Worm (Caenorhabditis elegans) whole organism, L2 larva: ENCODE results near the gene F01G10.6.

Experiments used
- C34F6.9 ChIP-seq: fragments of 150-350 bp; optimal IDR thresholded peaks from 2 replicates; lab custom pipeline; 2014; ENCODE audit warnings: missing biosample characterization, missing genetic modification characterization
- F13H6.1 ChIP-seq: sonication (generic microtip); optimal IDR thresholded peaks from 2 replicates; lab custom pipeline; 2016; ENCODE audit warnings: missing genetic modification characterization, missing compliant biosample characterization
- R02D3.7 ChIP-seq: fragments of 150-350 bp; optimal IDR thresholded peaks from 2 replicates; lab custom pipeline; 2014; ENCODE audit warnings: missing biosample characterization, missing genetic modification characterization
- ZK546.5 ChIP-seq: sonication (generic microtip); optimal IDR thresholded peaks from 2 replicates; lab custom pipeline; 2017; ENCODE audit warnings: missing biosample characterization, missing genetic modification characterization
- alr-1 ChIP-seq: fragments of 150-350 bp; optimal IDR thresholded peaks from 2 replicates; lab custom pipeline; 2014; ENCODE audit warnings: missing biosample characterization, missing genetic modification characterization
- blmp-1 ChIP-seq: sonication (generic microtip); optimal IDR thresholded peaks from 2 replicates; lab custom pipeline; 2017; ENCODE audit warnings: missing genetic modification characterization, mild to moderate bottlenecking, missing compliant biosample characterization, antibody characterized with exemption, moderate library complexity; ENCODE audit not compliant: insufficient read depth
- ceh-16 ChIP-seq: fragments of 150-350 bp; optimal IDR thresholded peaks from 2 replicates; lab custom pipeline; 2014; ENCODE audit warnings: missing biosample characterization, missing genetic modification characterization
- ceh-82 ChIP-seq: fragments of 150-350 bp; optimal IDR thresholded peaks from 2 replicates; lab custom pipeline; 2014; ENCODE audit warnings: missing biosample characterization, missing genetic modification characterization
- crh-2 ChIP-seq: sonication (generic microtip); optimal IDR thresholded peaks from 2 replicates; lab custom pipeline; 2017; ENCODE audit warnings: missing biosample characterization, missing genetic modification characterization
- dmd-4 ChIP-seq: sonication (generic microtip); optimal IDR thresholded peaks from 2 replicates; lab custom pipeline; 2017; ENCODE audit warnings: missing biosample characterization, missing genetic modification characterization
- egl-27 ChIP-seq: sonication (generic microtip); optimal IDR thresholded peaks from 3 replicates; lab custom pipeline; 2017; ENCODE audit warnings: missing biosample characterization, missing genetic modification reagents, missing genetic modification characterization
- elt-1 ChIP-seq: fragments of 150-350 bp; optimal IDR thresholded peaks from 2 replicates; lab custom pipeline; 2014; ENCODE audit warnings: missing biosample characterization, missing genetic modification characterization
- gmeb-1 ChIP-seq: fragments of 150-350 bp; optimal IDR thresholded peaks from 2 replicates; lab custom pipeline; 2014; ENCODE audit warnings: missing biosample characterization, missing genetic modification characterization
- lin-11 ChIP-seq: fragments of 150-350 bp; sonication (generic microtip); optimal IDR thresholded peaks from 2 replicates; lab custom pipeline; 2014; ENCODE audit warnings: missing biosample characterization, missing genetic modification characterization, inconsistent platforms, mixed read lengths
- lin-13 ChIP-seq: fragments of 150-350 bp; optimal IDR thresholded peaks from 2 replicates; lab custom pipeline; 2014; ENCODE audit warnings: missing biosample characterization, missing genetic modification reagents, missing genetic modification characterization
- lin-39 ChIP-seq: fragments of 150-350 bp; optimal IDR thresholded peaks from 2 replicates; lab custom pipeline; 2014; ENCODE audit warnings: missing biosample characterization, missing genetic modification reagents, missing genetic modification characterization
- lsy-2 ChIP-seq, 2 experiments: fragments of 150-350 bp in 1 of 2; sonication (generic microtip) in 1 of 2; optimal IDR thresholded peaks; 2 replicates each; lab custom pipeline; 2014 to 2017; ENCODE audit warnings: missing biosample characterization in 2 of 2, missing genetic modification characterization in 2 of 2
- mab-5 ChIP-seq: fragments of 150-350 bp; optimal IDR thresholded peaks from 2 replicates; lab custom pipeline; 2014; ENCODE audit warnings: missing biosample characterization, missing genetic modification characterization
- mdl-1 ChIP-seq, 2 experiments: fragments of 150-350 bp in 1 of 2; sonication (generic microtip) in 1 of 2; optimal IDR thresholded peaks; 2 replicates each; lab custom pipeline; 2017; ENCODE audit warnings: missing biosample characterization in 2 of 2, missing genetic modification characterization in 2 of 2
- nhr-10 ChIP-seq: sonication (generic microtip); optimal IDR thresholded peaks from 2 replicates; lab custom pipeline; 2017; ENCODE audit warnings: missing biosample characterization, missing genetic modification characterization
- nhr-129 ChIP-seq: fragments of 150-350 bp; optimal IDR thresholded peaks from 2 replicates; lab custom pipeline; 2014; ENCODE audit warnings: missing biosample characterization, missing genetic modification characterization
- nhr-21 ChIP-seq: fragments of 150-350 bp; optimal IDR thresholded peaks from 2 replicates; lab custom pipeline; 2014; ENCODE audit warnings: missing biosample characterization, missing genetic modification characterization
- nhr-23 ChIP-seq: fragments of 150-350 bp; optimal IDR thresholded peaks from 2 replicates; lab custom pipeline; 2014; ENCODE audit warnings: missing biosample characterization, missing genetic modification reagents, missing genetic modification characterization
- nhr-25 ChIP-seq: fragments of 150-350 bp; sonication (generic microtip); optimal IDR thresholded peaks from 3 replicates; lab custom pipeline; 2014; ENCODE audit warnings: missing biosample characterization, missing genetic modification characterization
- nhr-6 ChIP-seq: fragments of 150-350 bp; optimal IDR thresholded peaks from 2 replicates; lab custom pipeline; 2014; ENCODE audit warnings: missing biosample characterization, missing genetic modification characterization
- nhr-77 ChIP-seq: fragments of 150-350 bp; optimal IDR thresholded peaks from 2 replicates; lab custom pipeline; 2014; ENCODE audit warnings: missing biosample characterization, missing genetic modification characterization
- peb-1 ChIP-seq: fragments of 150-350 bp; optimal IDR thresholded peaks from 2 replicates; lab custom pipeline; 2014; ENCODE audit warnings: missing biosample characterization, missing genetic modification characterization
- sem-4 ChIP-seq: fragments of 150-350 bp; optimal IDR thresholded peaks from 2 replicates; lab custom pipeline; 2014; ENCODE audit warnings: missing biosample characterization, missing genetic modification reagents, missing genetic modification characterization
- sma-3 ChIP-seq: sonication (generic microtip); optimal IDR thresholded peaks from 2 replicates; lab custom pipeline; 2016; ENCODE audit warnings: missing genetic modification reagents, missing genetic modification characterization, missing compliant biosample characterization
- sma-9 ChIP-seq, 2 experiments: fragments of 150-350 bp in 1 of 2; sonication (generic microtip) in 1 of 2; optimal IDR thresholded peaks; 2 replicates each; lab custom pipeline; 2014 to 2016; ENCODE audit warnings: missing genetic modification characterization in 2 of 2, mild to moderate bottlenecking in 1 of 2, missing biosample characterization in 1 of 2, missing compliant biosample characterization in 1 of 2, missing genetic modification reagents in 1 of 2, moderate library complexity in 1 of 2
- snpc-4 ChIP-seq: fragments of 150-350 bp; optimal IDR thresholded peaks from 2 replicates; lab custom pipeline; 2014; ENCODE audit warnings: missing biosample characterization, missing genetic modification characterization
- unc-39 ChIP-seq: fragments of 150-350 bp; optimal IDR thresholded peaks from 2 replicates; lab custom pipeline; 2014; ENCODE audit warnings: missing biosample characterization, missing genetic modification characterization
- unc-62 ChIP-seq: fragments of 150-350 bp; optimal IDR thresholded peaks from 2 replicates; lab custom pipeline; 2014; ENCODE audit warnings: missing biosample characterization, missing genetic modification reagents, missing genetic modification characterization
- ztf-1 ChIP-seq: fragments of 200-800 bp; sonication (Bioruptor generic); conservative IDR thresholded peaks from 2 replicates; pipeline ENCODE4 v1.3.6; 2022; ENCODE audit warnings: missing genetic modification characterization, missing compliant biosample characterization
- ztf-11 ChIP-seq: sonication (generic microtip); optimal IDR thresholded peaks from 2 replicates; lab custom pipeline; 2017; ENCODE audit warnings: missing biosample characterization, missing genetic modification characterization
- ztf-4 ChIP-seq: fragments of 150-350 bp; optimal IDR thresholded peaks from 2 replicates; lab custom pipeline; 2014; ENCODE audit warnings: missing biosample characterization, missing genetic modification characterization

Gene F01G10.6

DNA sequence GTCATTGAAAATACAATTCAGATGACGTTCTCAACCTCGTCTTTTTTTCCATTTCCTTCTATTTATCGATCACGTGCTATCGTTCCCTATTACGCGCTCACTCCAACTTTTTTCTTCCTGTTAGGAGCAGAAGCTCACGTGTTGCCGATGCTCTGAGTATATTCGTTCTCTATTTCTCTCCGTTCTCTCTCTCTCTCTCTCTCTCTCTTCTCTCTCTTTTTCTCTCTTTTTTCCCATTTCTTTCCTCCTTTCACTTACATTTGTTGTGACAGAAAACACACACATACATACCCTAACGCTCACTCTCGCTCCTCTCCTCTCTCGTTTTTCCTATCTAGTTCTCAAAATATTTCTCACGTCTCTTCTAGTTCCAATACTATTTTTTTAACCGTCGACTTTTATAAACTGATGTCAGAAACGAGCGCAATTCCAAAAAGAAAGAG, 24.9 kb upstream of the F01G10.6 start (continued):
- TF ChIP-seq nhr-77 (tag; lab: Kevin White, UChicago) (no peak), snpc-4 (tag; lab: Kevin White, UChicago) (peak; percentile 32), nhr-21 (tag; lab: Kevin White, UChicago) (peak; percentile 83), ceh-82 (no peak)
- TF ChIP-seq, all 48 proteins: peak for 30

DNA sequence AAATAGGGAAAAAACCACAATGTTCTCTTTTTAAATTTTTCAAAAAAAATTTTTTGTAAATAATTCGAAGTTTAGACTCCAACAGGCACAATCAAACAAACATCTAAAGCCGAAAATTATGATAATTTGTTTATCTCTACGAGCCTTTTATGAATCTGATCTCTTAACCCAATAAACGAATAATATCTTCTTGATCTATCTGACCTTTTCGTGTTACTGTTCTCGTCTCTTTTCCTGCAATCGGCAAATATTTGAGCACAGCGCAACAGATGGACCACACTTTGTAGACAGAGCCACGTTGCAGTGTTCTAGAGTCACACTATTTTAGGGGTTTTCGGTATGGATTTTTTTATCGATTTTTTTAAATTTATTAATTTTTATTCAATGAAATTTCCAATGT, 24.3 kb upstream of the F01G10.6 start:
- TF ChIP-seq sma-3 = no peak
- TF ChIP-seq lsy-2 (tag; optimal IDR thresholded peaks at IDR 0.05; lab: Kevin White, UChicago) = no peak
- TF ChIP-seq nhr-6 (tag; lab: Kevin White, UChicago) = no peak
- TF ChIP-seq F13H6.1 (tag; lab: Kevin White, UChicago) = no peak
- no peak for TF ChIP-seq crh-2
- TF ChIP-seq sma-9 (GFP tag; optimal IDR thresholded peaks at IDR 0.05; lab: Kevin White, UChicago) = no peak
- TF ChIP-seq sma-9 (tag; optimal IDR thresholded peaks at IDR 0.05; lab: Kevin White, UChicago) = no peak
- TF ChIP-seq ZK546.5 (tag; lab: Kevin White, UChicago) = no peak
- no peak for TF ChIP-seq lin-13 (GFP tag; lab: Kevin White, UChicago)
- no peak for TF ChIP-seq ztf-4 (tag; lab: Kevin White, UChicago)
- TF ChIP-seq ztf-11 (tag; lab: Kevin White, UChicago) = no peak
- TF ChIP-seq mab-5 (tag; lab: Kevin White, UChicago) = no peak

DNA sequence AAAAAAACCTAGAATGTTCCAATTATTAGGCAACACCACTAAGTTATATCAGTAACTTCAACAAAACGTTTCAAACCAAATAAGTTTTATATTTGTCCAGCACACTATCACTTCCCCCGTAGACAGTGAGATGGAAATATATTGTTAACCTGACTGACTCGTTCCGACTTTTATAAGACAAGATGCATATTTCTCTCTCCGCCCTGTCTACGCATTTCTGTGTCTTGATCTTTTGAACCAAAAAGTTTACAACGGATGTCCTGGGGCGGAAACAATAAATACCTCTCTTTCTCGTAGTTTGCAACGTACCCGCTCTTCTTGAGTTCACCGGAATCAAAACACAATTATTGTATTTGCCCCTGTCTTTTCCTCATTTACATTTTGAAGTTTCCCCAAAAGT, 23.8 kb upstream of the F01G10.6 start:
- TF ChIP-seq nhr-21 (tag; lab: Kevin White, UChicago) = peak; percentile 8
- peak; percentile 24 for TF ChIP-seq crh-2
- no peak for TF ChIP-seq nhr-23 (tag; lab: Kevin White, UChicago)
- TF ChIP-seq sma-9 (GFP tag; optimal IDR thresholded peaks at IDR 0.05; lab: Kevin White, UChicago) = peak; percentile 30
- TF ChIP-seq sma-9 (tag; optimal IDR thresholded peaks at IDR 0.05; lab: Kevin White, UChicago) = no peak

DNA sequence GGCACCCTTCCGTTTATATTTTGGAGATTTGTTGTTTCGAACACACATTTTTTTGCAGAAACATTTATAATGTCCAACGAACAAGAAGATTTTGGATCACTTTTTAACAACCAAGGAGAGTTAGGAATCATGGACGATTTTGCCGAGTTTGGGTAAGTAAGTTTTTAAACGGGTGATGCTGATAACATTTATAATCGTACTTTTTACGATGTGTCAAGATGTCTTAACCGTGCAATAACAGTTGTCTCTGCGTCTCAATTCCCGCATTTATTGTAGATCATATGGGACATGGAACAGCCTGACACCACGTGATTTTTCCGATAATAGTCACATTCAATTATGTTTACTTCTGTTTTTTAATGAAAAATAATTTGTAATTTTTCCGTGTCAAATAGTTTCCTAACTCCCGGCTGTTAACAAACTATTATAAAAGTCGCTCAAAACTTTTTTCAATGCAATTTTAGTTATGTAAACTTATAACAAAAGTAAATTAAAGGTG, 23.2 kb upstream of the F01G10.6 start, which contains the start of gene daf-14:
TSS of gene daf-14 (plus strand) at position 51 of the 499 bp plus-strand sequence.
- TF ChIP-seq nhr-25 (no peak), dmd-4 (tag; lab: Kevin White, UChicago) (no peak), peb-1 (tag; lab: Kevin White, UChicago) (no peak), nhr-23 (tag; lab: Kevin White, UChicago) (no peak), alr-1 (no peak), ZK546.5 (tag; lab: Kevin White, UChicago) (no peak), sma-9 (GFP tag; optimal IDR thresholded peaks at IDR 0.05; lab: Kevin White, UChicago) (peak; percentile 81), sma-9 (tag; optimal IDR thresholded peaks at IDR 0.05; lab: Kevin White, UChicago) (no peak), mdl-1 (tag; optimal IDR thresholded peaks at IDR 0.05; lab: Kevin White, UChicago) (no peak), F13H6.1 (tag; lab: Kevin White, UChicago) (no peak), ztf-11 (tag; lab: Kevin White, UChicago) (no peak), ceh-16 (no peak), lsy-2 (tag; optimal IDR thresholded peaks at IDR 0.05; lab: Kevin White, UChicago) (no peak), lin-11 (no peak), nhr-129 (no peak), snpc-4 (tag; lab: Kevin White, UChicago) (no peak), nhr-10 (tag; lab: Kevin White, UChicago) (no peak), elt-1 (no peak), gmeb-1 (peak; percentile 21), sma-3 (peak; percentile 61), lin-13 (GFP tag; lab: Kevin White, UChicago) (no peak), egl-27 (no peak), lin-39 (tag; lab: Kevin White, UChicago) (no peak), ztf-1 (GFP tag; lab: Robert Waterston, UW) (no peak), nhr-77 (tag; lab: Kevin White, UChicago) (no peak), R02D3.7 (tag; lab: Kevin White, UChicago) (no peak), blmp-1 (no peak), crh-2 (peak; percentile 60), C34F6.9 (tag; lab: Kevin White, UChicago) (no peak), mab-5 (tag; lab: Kevin White, UChicago) (no peak), sem-4 (no peak), unc-62 (no peak), unc-39 (no peak)
